Worm (Caenorhabditis elegans) whole organism, mixed stage, embryonic: Measurements from ENCODE around the gene K10C9.4.

Experiments used
- M03D4.4 ChIP-seq: sonication (generic microtip); optimal IDR thresholded peaks from 2 replicates; lab custom pipeline; 2017; ENCODE audit warnings: mild to moderate bottlenecking, missing genetic modification characterization, missing compliant biosample characterization
- bed-3 ChIP-seq: fragments of 200-800 bp; sonication (Bioruptor generic); optimal IDR thresholded peaks from 3 replicates; lab custom pipeline; 2018; ENCODE audit warnings: mild to moderate bottlenecking, missing genetic modification characterization, moderate library complexity, missing compliant biosample characterization
- blmp-1 ChIP-seq: fragments of 150-350 bp; optimal IDR thresholded peaks from 2 replicates; lab custom pipeline; 2014; ENCODE audit warnings: missing biosample characterization, missing genetic modification characterization
- ceh-39 ChIP-seq: fragments of 150-350 bp; optimal IDR thresholded peaks from 2 replicates; lab custom pipeline; 2014; ENCODE audit warnings: missing biosample characterization, missing genetic modification characterization
- ceh-43 ChIP-seq: fragments of 200-800 bp; sonication (Bioruptor generic); optimal IDR thresholded peaks from 2 replicates; lab custom pipeline; 2018; ENCODE audit warnings: mild to moderate bottlenecking, missing genetic modification characterization, moderate library complexity, missing compliant biosample characterization
- ceh-83 ChIP-seq: fragments of 200-800 bp; sonication (Bioruptor generic); optimal IDR thresholded peaks from 2 replicates; lab custom pipeline; 2018; ENCODE audit warnings: mild to moderate bottlenecking, missing genetic modification characterization, missing compliant biosample characterization
- ces-1 ChIP-seq: fragments of 150-350 bp; optimal IDR thresholded peaks from 2 replicates; lab custom pipeline; 2014; ENCODE audit warnings: missing biosample characterization, missing genetic modification reagents, missing genetic modification characterization
- cnd-1 ChIP-seq: fragments of 200-800 bp; sonication (Bioruptor generic); optimal IDR thresholded peaks from 2 replicates; lab custom pipeline; 2018; ENCODE audit warnings: mild to moderate bottlenecking, missing genetic modification characterization, missing compliant biosample characterization
- drap-1 ChIP-seq: fragments of 200-800 bp; sonication (Bioruptor generic); optimal IDR thresholded peaks from 3 replicates; lab custom pipeline; 2018; ENCODE audit warnings: mild to moderate bottlenecking, missing genetic modification characterization, missing compliant biosample characterization
- elt-1 ChIP-seq: sonication (generic microtip); optimal IDR thresholded peaks from 2 replicates; lab custom pipeline; 2017; ENCODE audit warnings: missing genetic modification characterization, mild to moderate bottlenecking, missing compliant biosample characterization, antibody characterized with exemption, moderate library complexity, borderline replicate concordance; ENCODE audit not compliant: insufficient read depth
- elt-3 ChIP-seq: fragments of 150-350 bp; optimal IDR thresholded peaks from 2 replicates; lab custom pipeline; 2014; ENCODE audit warnings: missing biosample characterization, missing genetic modification characterization
- flh-1 ChIP-seq: fragments of 200-800 bp; sonication (Bioruptor generic); optimal IDR thresholded peaks from 2 replicates; lab custom pipeline; 2018; ENCODE audit warnings: mild to moderate bottlenecking, missing genetic modification characterization, moderate library complexity, missing compliant biosample characterization
- ham-2 ChIP-seq: fragments of 200-800 bp; sonication (Bioruptor generic); optimal IDR thresholded peaks from 2 replicates; lab custom pipeline; 2018; ENCODE audit warnings: mild to moderate bottlenecking, missing genetic modification characterization, missing compliant biosample characterization
- lin-13 ChIP-seq: fragments of 150-350 bp; optimal IDR thresholded peaks from 2 replicates; lab custom pipeline; 2014; ENCODE audit warnings: missing biosample characterization, missing genetic modification characterization
- lin-32 ChIP-seq: fragments of 200-800 bp; sonication (Bioruptor generic); optimal IDR thresholded peaks from 2 replicates; lab custom pipeline; 2018; ENCODE audit warnings: mild to moderate bottlenecking, missing genetic modification characterization, missing compliant biosample characterization
- lsy-2 ChIP-seq: fragments of 150-350 bp; optimal IDR thresholded peaks from 2 replicates; lab custom pipeline; 2014; ENCODE audit warnings: missing biosample characterization, missing genetic modification characterization
- mab-5 ChIP-seq: fragments of 150-350 bp; optimal IDR thresholded peaks from 2 replicates; lab custom pipeline; 2014; ENCODE audit warnings: missing biosample characterization, missing genetic modification characterization
- mep-1 ChIP-seq: fragments of 150-350 bp; optimal IDR thresholded peaks from 2 replicates; lab custom pipeline; 2017; ENCODE audit warnings: missing biosample characterization, missing genetic modification reagents, missing genetic modification characterization, inconsistent platforms
- mls-2 ChIP-seq: sonication (generic microtip); optimal IDR thresholded peaks from 2 replicates; lab custom pipeline; 2016; ENCODE audit warnings: mild to moderate bottlenecking, missing genetic modification characterization, moderate library complexity, missing compliant biosample characterization
- nhr-12 ChIP-seq: fragments of 150-350 bp; optimal IDR thresholded peaks from 2 replicates; lab custom pipeline; 2014; ENCODE audit warnings: missing biosample characterization, missing genetic modification characterization
- nhr-2 ChIP-seq: fragments of 150-350 bp; optimal IDR thresholded peaks from 2 replicates; lab custom pipeline; 2014; ENCODE audit warnings: missing biosample characterization, missing genetic modification characterization
- nhr-237 ChIP-seq: fragments of 150-350 bp; optimal IDR thresholded peaks from 2 replicates; lab custom pipeline; 2014; ENCODE audit warnings: missing biosample characterization, missing genetic modification characterization
- nhr-28 ChIP-seq: fragments of 150-350 bp; optimal IDR thresholded peaks from 2 replicates; lab custom pipeline; 2014; ENCODE audit warnings: missing biosample characterization, missing genetic modification characterization
- nhr-76 ChIP-seq: sonication (generic microtip); optimal IDR thresholded peaks from 2 replicates; lab custom pipeline; 2017; ENCODE audit warnings: missing biosample characterization, missing genetic modification characterization
- pha-4 ChIP-seq: fragments of 150-350 bp; optimal IDR thresholded peaks from 2 replicates; lab custom pipeline; 2018; ENCODE audit warnings: missing biosample characterization, missing genetic modification reagents, missing genetic modification characterization
- sem-2 ChIP-seq: fragments of 200-800 bp; sonication (Bioruptor generic); optimal IDR thresholded peaks from 2 replicates; lab custom pipeline; 2018; ENCODE audit warnings: mild to moderate bottlenecking, missing genetic modification characterization, missing compliant biosample characterization
- snpc-4 ChIP-seq: fragments of 150-350 bp; optimal IDR thresholded peaks from 2 replicates; lab custom pipeline; 2014; ENCODE audit warnings: missing biosample characterization, missing genetic modification characterization
- sptf-1 ChIP-seq: sonication (generic microtip); optimal IDR thresholded peaks from 2 replicates; lab custom pipeline; 2017; ENCODE audit warnings: mild to moderate bottlenecking, missing genetic modification characterization, moderate library complexity, missing compliant biosample characterization
- tbx-8 ChIP-seq: fragments of 200-800 bp; sonication (Bioruptor generic); optimal IDR thresholded peaks from 2 replicates; lab custom pipeline; 2018; ENCODE audit warnings: mild to moderate bottlenecking, missing genetic modification characterization, moderate library complexity, missing compliant biosample characterization
- unc-120 ChIP-seq: sonication (generic microtip); optimal IDR thresholded peaks from 2 replicates; lab custom pipeline; 2017; ENCODE audit warnings: missing genetic modification characterization, missing compliant biosample characterization; ENCODE audit not compliant: poor library complexity, severe bottlenecking
- unc-39 ChIP-seq: fragments of 150-350 bp; optimal IDR thresholded peaks from 2 replicates; lab custom pipeline; 2014; ENCODE audit warnings: missing biosample characterization, missing genetic modification characterization
- unc-62 ChIP-seq: fragments of 150-350 bp; optimal IDR thresholded peaks from 2 replicates; lab custom pipeline; 2014; ENCODE audit warnings: missing biosample characterization, missing genetic modification reagents, missing genetic modification characterization
- zip-8 ChIP-seq: fragments of 150-350 bp; optimal IDR thresholded peaks from 2 replicates; lab custom pipeline; 2014; ENCODE audit warnings: missing biosample characterization, missing genetic modification characterization

The K10C9.4 gene

ce11 chrV:1009037-1009436, 43.8 kb downstream of the K10C9.4 start:
- TF ChIP-seq elt-3 (tag; lab: Kevin White, UChicago) (no peak), nhr-12 (tag; lab: Kevin White, UChicago) (no peak), ces-1 (GFP tag; lab: Kevin White, UChicago) (no peak), mls-2 (tag; lab: Kevin White, UChicago) (no peak), ceh-43 (GFP tag; lab: Kevin White, UChicago) (no peak), mep-1 (no peak), tbx-8 (GFP tag; lab: Kevin White, UChicago) (no peak), nhr-237 (tag; lab: Kevin White, UChicago) (no peak), nhr-2 (no peak), cnd-1 (tag; lab: Kevin White, UChicago) (no peak), elt-1 (no peak), flh-1 (GFP tag; lab: Kevin White, UChicago) (no peak), drap-1 (no peak)
- TF ChIP-seq, all 35 proteins: peak for 0

- TF ChIP-seq unc-62 (GFP tag; lab: Kevin White, UChicago) (no peak), nhr-237 (tag; lab: Kevin White, UChicago) (no peak), sem-2 (GFP tag; lab: Kevin White, UChicago) (no peak), M03D4.4 (tag; lab: Kevin White, UChicago) (no peak), ham-2 (no peak), mep-1 (no peak), zip-8 (tag; lab: Kevin White, UChicago) (no peak), mab-5 (tag; lab: Kevin White, UChicago) (no peak), flh-1 (GFP tag; lab: Kevin White, UChicago) (no peak)
- TF ChIP-seq, all 35 proteins: peak for 0
Measured at ce11 chrV:1008503-1008902, 44.3 kb downstream of the K10C9.4 start, which contains the start of gene ergo-1. ergo-1 (plus strand) TSS chrV:1008803.

ce11 chrV:1005877-1006276, 46.9 kb downstream of the K10C9.4 start:
- TF ChIP-seq ceh-39 (tag; lab: Kevin White, UChicago) = no peak
- no peak for TF ChIP-seq cnd-1 (tag; lab: Kevin White, UChicago)
- TF ChIP-seq nhr-12 (tag; lab: Kevin White, UChicago) = no peak
- TF ChIP-seq unc-39 (tag; lab: Kevin White, UChicago) = no peak
- no peak for TF ChIP-seq ceh-83 (GFP tag; lab: Kevin White, UChicago)
- TF ChIP-seq unc-120 = no peak
- TF ChIP-seq pha-4 = no peak
- TF ChIP-seq mls-2 (tag; lab: Kevin White, UChicago) = no peak
- no peak for TF ChIP-seq zip-8 (tag; lab: Kevin White, UChicago)
- TF ChIP-seq snpc-4 (tag; lab: Kevin White, UChicago) = no peak
- no peak for TF ChIP-seq mab-5 (tag; lab: Kevin White, UChicago)
- no peak for TF ChIP-seq mep-1
- no peak for TF ChIP-seq elt-1
- no peak for TF ChIP-seq blmp-1
- TF ChIP-seq sem-2 (GFP tag; lab: Kevin White, UChicago) = no peak
- TF ChIP-seq nhr-28 (tag; lab: Kevin White, UChicago) = no peak

ce11 chrV:1003826-1004225, 49.0 kb downstream of the K10C9.4 start:
- peak; percentile 55 for TF ChIP-seq lin-32
- no peak for TF ChIP-seq pha-4
- TF ChIP-seq bed-3 (GFP tag; lab: Kevin White, UChicago) = peak; percentile 54
- peak; percentile 59 for TF ChIP-seq ces-1 (GFP tag; lab: Kevin White, UChicago)
- peak; percentile 77 for TF ChIP-seq sptf-1 (tag; lab: Kevin White, UChicago)
- no peak for TF ChIP-seq nhr-28 (tag; lab: Kevin White, UChicago)
- peak; percentile 64 for TF ChIP-seq nhr-237 (tag; lab: Kevin White, UChicago)
- TF ChIP-seq cnd-1 (tag; lab: Kevin White, UChicago) = peak; percentile 45
- TF ChIP-seq ceh-43 (GFP tag; lab: Kevin White, UChicago) = no peak
- TF ChIP-seq mab-5 (tag; lab: Kevin White, UChicago) = no peak
- peak; percentile 37 for TF ChIP-seq sem-2 (GFP tag; lab: Kevin White, UChicago)
- TF ChIP-seq drap-1 = peak; percentile 27
- no peak for TF ChIP-seq unc-120
- peak; percentile 65 for TF ChIP-seq mep-1
- TF ChIP-seq lin-13 = peak; percentile 22
- TF ChIP-seq elt-1 = no peak
- TF ChIP-seq nhr-2 = no peak
- TF ChIP-seq nhr-76 = no peak
- peak; percentile 56 for TF ChIP-seq M03D4.4 (tag; lab: Kevin White, UChicago)
- no peak for TF ChIP-seq unc-39 (tag; lab: Kevin White, UChicago)
- TF ChIP-seq mls-2 (tag; lab: Kevin White, UChicago) = peak; percentile 64
- TF ChIP-seq ceh-39 (tag; lab: Kevin White, UChicago) = no peak
- TF ChIP-seq ceh-83 (GFP tag; lab: Kevin White, UChicago) = peak; percentile 79
- TF ChIP-seq lsy-2 (tag; lab: Kevin White, UChicago) = peak; percentile 45
- TF ChIP-seq, all 35 proteins: peak for 14
